Fruit fly (Drosophila melanogaster) whole organism, embryonic: ENCODE measurements around the gene CG11703.

Experiments
- CG10654 ChIP-seq: fragments of 200-800 bp; sonication (Bioruptor generic); optimal IDR thresholded peaks from 2 replicates; lab custom pipeline; 2016; ENCODE audit warnings: missing biosample characterization, missing genetic modification characterization
- CG13287 ChIP-seq: fragments of 200-800 bp; sonication (Bioruptor generic); IDR thresholded peaks from 2 replicates; pipeline ENCODE4 v1.3.6; 2022; ENCODE audit warnings: missing biosample characterization, missing genetic modification characterization; ENCODE audit not compliant: partially characterized antibody
- CG14860 ChIP-seq: fragments of 200-800 bp; sonication (Bioruptor generic); IDR thresholded peaks from 3 replicates; pipeline ENCODE4 v1.3.6; 2022; ENCODE audit warnings: missing biosample characterization, missing genetic modification characterization; ENCODE audit not compliant: partially characterized antibody
- CG15601 ChIP-seq: fragments of 200-800 bp; sonication (Bioruptor generic); optimal IDR thresholded peaks from 3 replicates; lab custom pipeline; 2019; ENCODE audit warnings: missing biosample characterization, mild to moderate bottlenecking, missing genetic modification characterization, moderate library complexity
- CG16779 ChIP-seq: fragments of 200-800 bp; sonication (Bioruptor generic); IDR thresholded peaks from 2 replicates; pipeline ENCODE4 v1.3.6; 2022; ENCODE audit warnings: missing biosample characterization, missing genetic modification characterization
- CG18476 ChIP-seq: fragments of 200-800 bp; sonication (Bioruptor generic); optimal IDR thresholded peaks from 2 replicates; lab custom pipeline; 2016; ENCODE audit warnings: missing biosample characterization, mild to moderate bottlenecking, missing genetic modification characterization
- CG30403 ChIP-seq: fragments of 200-800 bp; sonication (Bioruptor generic); optimal IDR thresholded peaks from 3 replicates; lab custom pipeline; 2016; ENCODE audit warnings: missing biosample characterization, missing genetic modification characterization
- CG33213 ChIP-seq: fragments of 200-800 bp; sonication (Bioruptor generic); optimal IDR thresholded peaks from 3 replicates; lab custom pipeline; 2016; ENCODE audit warnings: missing biosample characterization, missing genetic modification characterization
- CG3847 ChIP-seq: fragments of 200-800 bp; sonication (Bioruptor generic); IDR thresholded peaks from 2 replicates; pipeline ENCODE4 v1.3.6; 2022; ENCODE audit warnings: missing biosample characterization, missing genetic modification characterization
- CG4328 ChIP-seq: fragments of 200-800 bp; sonication (Bioruptor generic); optimal IDR thresholded peaks from 3 replicates; lab custom pipeline; 2017; ENCODE audit warnings: missing biosample characterization, missing genetic modification reagents, missing genetic modification characterization
- CG4424 ChIP-seq: fragments of 200-800 bp; sonication (Bioruptor generic); optimal IDR thresholded peaks from 3 replicates; lab custom pipeline; 2016; ENCODE audit warnings: missing biosample characterization, missing genetic modification characterization
- CG4617 ChIP-seq: fragments of 200-800 bp; sonication (Bioruptor generic); optimal IDR thresholded peaks from 3 replicates; lab custom pipeline; 2016; ENCODE audit warnings: missing biosample characterization, missing genetic modification characterization, borderline replicate concordance
- CG6175 ChIP-seq: fragments of 200-800 bp; sonication (Bioruptor generic); IDR thresholded peaks from 3 replicates; pipeline ENCODE4 v1.3.6; 2022; ENCODE audit warnings: missing biosample characterization, missing genetic modification characterization
- CG6654 ChIP-seq: fragments of 200-800 bp; sonication (Bioruptor generic); optimal IDR thresholded peaks from 2 replicates; lab custom pipeline; 2017; ENCODE audit warnings: missing biosample characterization, mild to moderate bottlenecking, missing genetic modification characterization
- CG6765 ChIP-seq: fragments of 200-800 bp; sonication (Bioruptor generic); optimal IDR thresholded peaks from 3 replicates; lab custom pipeline; 2017; ENCODE audit warnings: missing biosample characterization, mild to moderate bottlenecking, missing genetic modification characterization
- CG7372 ChIP-seq: fragments of 200-800 bp; sonication (Bioruptor generic); IDR thresholded peaks from 2 replicates; pipeline ENCODE4 v1.3.6; 2022; ENCODE audit warnings: missing biosample characterization, missing genetic modification characterization
- CG7928 ChIP-seq: fragments of 200-800 bp; sonication (Bioruptor generic); optimal IDR thresholded peaks from 2 replicates; lab custom pipeline; 2017; ENCODE audit warnings: missing biosample characterization, mild to moderate bottlenecking, missing genetic modification characterization
- CG8281 ChIP-seq: fragments of 200-800 bp; sonication (Bioruptor generic); optimal IDR thresholded peaks from 2 replicates; lab custom pipeline; 2018; ENCODE audit warnings: missing biosample characterization, mild to moderate bottlenecking, missing genetic modification characterization, moderate library complexity
- CG9797 ChIP-seq: fragments of 200-800 bp; sonication (Bioruptor generic); optimal IDR thresholded peaks from 3 replicates; lab custom pipeline; 2018; ENCODE audit warnings: missing biosample characterization, mild to moderate bottlenecking, missing genetic modification characterization
- Dp ChIP-seq: fragments of 200-800 bp; sonication (Bioruptor generic); optimal IDR thresholded peaks from 2 replicates; lab custom pipeline; 2018; ENCODE audit warnings: missing biosample characterization, mild to moderate bottlenecking, missing genetic modification characterization, moderate library complexity
- Hr3 ChIP-seq: fragments of 200-800 bp; sonication (Bioruptor generic); optimal IDR thresholded peaks from 3 replicates; lab custom pipeline; 2016; ENCODE audit warnings: missing biosample characterization, missing genetic modification characterization
- PHDP ChIP-seq: fragments of 200-800 bp; sonication (Bioruptor generic); optimal IDR thresholded peaks from 3 replicates; lab custom pipeline; 2018; ENCODE audit warnings: missing biosample characterization, mild to moderate bottlenecking, missing genetic modification characterization, moderate library complexity
- Six4 ChIP-seq: fragments of 200-800 bp; sonication (Bioruptor generic); optimal IDR thresholded peaks from 2 replicates; lab custom pipeline; 2016; ENCODE audit warnings: missing biosample characterization, missing genetic modification characterization
- Xbp1 ChIP-seq: fragments of 200-800 bp; sonication (Bioruptor generic); optimal IDR thresholded peaks from 3 replicates; lab custom pipeline; 2016; ENCODE audit warnings: missing biosample characterization, mild to moderate bottlenecking, missing genetic modification characterization
- bbx ChIP-seq: fragments of 200-800 bp; sonication (Bioruptor generic); IDR thresholded peaks from 2 replicates; pipeline ENCODE4 v1.3.6; 2022; ENCODE audit warnings: missing biosample characterization, missing genetic modification characterization; ENCODE audit not compliant: partially characterized antibody
- cas ChIP-seq: fragments of 200-800 bp; sonication (Bioruptor generic); IDR thresholded peaks from 2 replicates; pipeline ENCODE4 v1.3.6; 2022; ENCODE audit warnings: missing biosample characterization, missing genetic modification characterization
- cg ChIP-seq: fragments of 200-800 bp; sonication (Bioruptor generic); optimal IDR thresholded peaks from 3 replicates; lab custom pipeline; 2019; ENCODE audit warnings: missing biosample characterization, mild to moderate bottlenecking, missing genetic modification characterization, moderate library complexity
- ci ChIP-seq: fragments of 200-800 bp; sonication (Bioruptor generic); IDR thresholded peaks from 3 replicates; pipeline ENCODE4 v1.3.6; 2022; ENCODE audit warnings: missing biosample characterization, missing genetic modification characterization
- crc ChIP-seq: fragments of 200-800 bp; sonication (Bioruptor generic); optimal IDR thresholded peaks from 2 replicates; lab custom pipeline; 2016; ENCODE audit warnings: missing biosample characterization, missing genetic modification characterization
- crp ChIP-seq, 2 experiments: fragments of 200-800 bp; sonication (Bioruptor generic); optimal IDR thresholded peaks; 2 replicates in 1 of 2; 3 replicates in 1 of 2; lab custom pipeline; 2017; ENCODE audit warnings: missing biosample characterization in 2 of 2, missing genetic modification characterization in 2 of 2, mild to moderate bottlenecking in 1 of 2, moderate library complexity in 1 of 2
- dpn ChIP-seq, 2 experiments: fragments of 200-800 bp; sonication (Bioruptor generic); optimal IDR thresholded peaks; 3 replicates each; lab custom pipeline; 2016; ENCODE audit warnings: missing biosample characterization in 2 of 2, missing genetic modification characterization in 2 of 2
- dysf ChIP-seq: fragments of 200-800 bp; sonication (Bioruptor generic); IDR thresholded peaks from 3 replicates; pipeline ENCODE4 v1.3.6; 2022; ENCODE audit warnings: missing biosample characterization, missing genetic modification characterization
- ems ChIP-seq: fragments of 200-800 bp; sonication (Bioruptor generic); optimal IDR thresholded peaks from 3 replicates; lab custom pipeline; 2016; ENCODE audit warnings: missing biosample characterization, missing genetic modification characterization
- fd102C ChIP-seq: fragments of 200-800 bp; sonication (Bioruptor generic); optimal IDR thresholded peaks from 2 replicates; lab custom pipeline; 2018; ENCODE audit warnings: missing biosample characterization, mild to moderate bottlenecking, missing genetic modification characterization, moderate library complexity
- fd96Cb ChIP-seq: fragments of 200-800 bp; sonication (Bioruptor generic); optimal IDR thresholded peaks from 2 replicates; lab custom pipeline; 2018; ENCODE audit warnings: missing biosample characterization, mild to moderate bottlenecking, missing genetic modification characterization, moderate library complexity
- ftz-f1 ChIP-seq: fragments of 200-800 bp; sonication (Bioruptor generic); optimal IDR thresholded peaks from 2 replicates; lab custom pipeline; 2016; ENCODE audit warnings: missing biosample characterization, missing genetic modification characterization
- fu2 ChIP-seq: fragments of 200-800 bp; sonication (Bioruptor generic); optimal IDR thresholded peaks from 2 replicates; lab custom pipeline; 2016; ENCODE audit warnings: missing biosample characterization, missing genetic modification characterization
- gcm ChIP-seq: fragments of 200-800 bp; sonication (Bioruptor generic); optimal IDR thresholded peaks from 2 replicates; lab custom pipeline; 2019; ENCODE audit warnings: missing biosample characterization, mild to moderate bottlenecking, missing genetic modification characterization, moderate library complexity
- ind ChIP-seq: fragments of 200-800 bp; sonication (Bioruptor generic); optimal IDR thresholded peaks from 3 replicates; lab custom pipeline; 2016; ENCODE audit warnings: missing biosample characterization, missing genetic modification characterization
- mld ChIP-seq: fragments of 200-800 bp; sonication (Bioruptor generic); IDR thresholded peaks from 3 replicates; pipeline ENCODE4 v1.3.6; 2022; ENCODE audit warnings: missing biosample characterization, missing genetic modification characterization; ENCODE audit not compliant: partially characterized antibody
- nerfin-1 ChIP-seq: fragments of 200-800 bp; sonication (Bioruptor generic); optimal IDR thresholded peaks from 3 replicates; lab custom pipeline; 2019; ENCODE audit warnings: missing biosample characterization, mild to moderate bottlenecking, missing genetic modification characterization, moderate library complexity
- pb ChIP-seq: fragments of 200-800 bp; sonication (Bioruptor generic); optimal IDR thresholded peaks from 3 replicates; lab custom pipeline; 2016; ENCODE audit warnings: missing biosample characterization, missing genetic modification characterization
- peb ChIP-seq: fragments of 200-800 bp; sonication (Bioruptor generic); IDR thresholded peaks from 2 replicates; pipeline ENCODE4 v1.3.6; 2022; ENCODE audit warnings: missing biosample characterization, missing genetic modification characterization
- pfk ChIP-seq: fragments of 200-800 bp; sonication (Bioruptor generic); optimal IDR thresholded peaks from 2 replicates; lab custom pipeline; 2018; ENCODE audit warnings: missing biosample characterization, mild to moderate bottlenecking, missing genetic modification characterization, moderate library complexity
- row ChIP-seq: fragments of 200-800 bp; sonication (Bioruptor generic); IDR thresholded peaks from 3 replicates; pipeline ENCODE4 v1.3.6; 2022; ENCODE audit warnings: missing biosample characterization, missing genetic modification characterization
- seq ChIP-seq: fragments of 200-800 bp; sonication (Bioruptor generic); IDR thresholded peaks from 2 replicates; pipeline ENCODE4 v1.3.6; 2022; ENCODE audit warnings: missing biosample characterization, missing genetic modification characterization
- slbo ChIP-seq: fragments of 200-800 bp; sonication (Bioruptor generic); IDR thresholded peaks from 2 replicates; pipeline ENCODE4 v1.3.6; 2022; ENCODE audit warnings: missing biosample characterization, missing genetic modification characterization
- tx ChIP-seq: fragments of 200-800 bp; sonication (Bioruptor generic); optimal IDR thresholded peaks from 2 replicates; lab custom pipeline; 2016; ENCODE audit warnings: missing biosample characterization, missing genetic modification characterization
- zen ChIP-seq: fragments of 200-800 bp; sonication (Bioruptor generic); optimal IDR thresholded peaks from 3 replicates; lab custom pipeline; 2018; ENCODE audit warnings: missing biosample characterization, mild to moderate bottlenecking, missing genetic modification characterization, moderate library complexity

Gene CG11703

DNA sequence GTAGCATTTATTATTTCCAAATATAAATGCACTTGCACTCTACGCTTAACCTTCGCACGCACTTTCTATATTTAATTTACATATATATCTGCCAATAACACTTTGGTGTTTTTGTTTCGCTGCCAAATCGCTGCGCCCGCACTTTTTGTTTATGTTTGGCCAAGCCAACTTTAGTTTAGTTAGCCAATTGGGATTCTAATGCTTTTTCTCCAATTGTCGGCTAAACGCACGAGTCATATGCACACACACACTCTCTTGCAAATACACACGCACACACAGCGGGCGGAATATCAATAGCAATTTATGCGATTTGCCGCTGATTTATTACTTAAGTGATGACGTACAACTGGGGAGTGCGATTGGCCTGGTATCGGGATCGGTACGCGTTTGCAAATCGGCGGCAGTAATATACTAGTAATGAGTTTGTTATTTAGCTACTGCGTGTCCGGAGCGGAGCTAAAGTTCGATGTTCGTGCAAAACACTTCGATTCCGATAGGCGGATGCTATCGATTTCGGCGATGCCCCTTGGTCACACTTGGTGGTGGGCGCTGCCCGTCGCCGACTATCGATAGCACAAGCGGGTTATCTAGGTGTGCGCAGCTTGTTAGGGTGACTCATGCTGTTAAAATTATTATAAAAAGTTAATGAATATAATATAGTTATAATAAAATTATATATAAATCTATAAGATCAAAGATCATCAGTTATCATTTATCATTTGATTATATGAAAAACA, 1.7 kb downstream of the CG11703 start, which contains the start of gene vib (continued):
- TF ChIP-seq CG4424 (GFP tag; lab: Kevin White, UChicago) (peak; percentile 55), cg (GFP tag; lab: Kevin White, UChicago) (peak; percentile 89), pb (GFP tag; lab: Kevin White, UChicago) (no peak), CG3847 (GFP tag; lab: Robert Waterston, UW) (peak; percentile 59), CG6654 (no peak), zen (tag; lab: Kevin White, UChicago) (peak; percentile 32), fd102C (GFP tag; lab: Kevin White, UChicago) (no peak), dpn (GFP tag; optimal IDR thresholded peaks at IDR 0.05; lab: Kevin White, UChicago) (peak; percentile 1 to 61), CG7928 (GFP tag; lab: Kevin White, UChicago) (no peak), CG6765 (GFP tag; lab: Kevin White, UChicago) (peak; percentile 61), CG9797 (peak; percentile 76), peb (peak; percentile 12; the same call in 1 of the 2 replicates), CG7372 (no peak), CG30403 (GFP tag; lab: Kevin White, UChicago) (peak; percentile 51), dysf (GFP tag; lab: Robert Waterston, UW) (peak; percentile 32; the same call in 1 of the 3 replicates), Six4 (GFP tag; lab: Kevin White, UChicago) (peak; percentile 19), ftz-f1 (no peak), ci (GFP tag; lab: Robert Waterston, UW) (peak; percentile 82), CG6175 (no peak), slbo (GFP tag; lab: Robert Waterston, UW) (peak; percentile 64), mld (GFP tag; lab: Robert Waterston, UW) (peak; percentile 81), tx (GFP tag; lab: Kevin White, UChicago) (no peak), fu2 (GFP tag; lab: Kevin White, UChicago) (no peak), fd96Cb (peak; percentile 16), ems (peak; percentile 16), CG15601 (tag; lab: Kevin White, UChicago) (peak; percentile 54), PHDP (peak; percentile 57), CG13287 (GFP tag; lab: Robert Waterston, UW) (peak; percentile 93), CG18476 (GFP tag; lab: Kevin White, UChicago) (no peak), CG10654 (GFP tag; lab: Kevin White, UChicago) (peak; percentile 11), ind (GFP tag; lab: Kevin White, UChicago) (peak; percentile 42), CG4617 (GFP tag; lab: Kevin White, UChicago) (peak; percentile 58), CG8281 (tag; lab: Kevin White, UChicago) (no peak), crp (GFP tag; optimal IDR thresholded peaks at IDR 0.05; lab: Kevin White, UChicago) (peak in 1 of 2 experiments; percentile 1), crc (GFP tag; lab: Kevin White, UChicago) (no peak), CG4328 (peak; percentile 39), Xbp1 (GFP tag; lab: Kevin White, UChicago) (peak; percentile 63), bbx (GFP tag; lab: Robert Waterston, UW) (peak; percentile 97), cas (peak; percentile 57; the same call in 1 of the 2 replicates), Dp (peak; percentile 67), seq (GFP tag; lab: Robert Waterston, UW) (peak; percentile 20; the same call in 1 of the 2 replicates), row (GFP tag; lab: Robert Waterston, UW) (peak; percentile 84), CG33213 (GFP tag; lab: Kevin White, UChicago) (peak; percentile 24), gcm (peak; percentile 52), pfk (no peak), nerfin-1 (tag; lab: Kevin White, UChicago) (peak; percentile 38), CG14860 (GFP tag; lab: Robert Waterston, UW) (peak; percentile 89), Hr3 (peak; percentile 6), CG16779 (GFP tag; lab: Robert Waterston, UW) (no peak)
